Worm (Caenorhabditis elegans): ENCODE data around the gene F40G9.6.

The F40G9.6 gene

DNA sequence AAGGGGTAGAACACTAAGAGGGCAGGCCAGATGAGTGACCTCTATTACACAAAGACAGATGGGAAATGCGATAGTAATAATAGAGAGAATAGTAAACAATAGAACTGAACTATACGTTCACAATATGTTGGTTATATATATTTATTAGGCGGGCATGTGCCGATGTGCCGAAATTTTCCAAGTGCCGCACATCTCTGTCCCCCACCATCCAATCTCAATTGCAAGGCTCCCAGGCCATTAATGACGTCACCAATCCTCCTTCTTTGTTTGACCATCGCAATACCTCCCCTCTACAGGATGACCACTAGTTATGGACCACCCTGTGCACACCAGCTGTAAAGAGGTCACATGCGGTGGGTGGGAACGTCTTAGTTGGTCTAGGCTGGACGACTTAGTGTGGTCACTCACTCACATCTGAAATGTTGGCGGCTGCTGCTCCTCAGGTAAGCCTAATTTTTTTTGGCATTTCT is at the start of gene F40G9.6:
Gene F40G9.6 (plus strand): TSS at position 420 of the 470 bp plus-strand sequence.
- TF ChIP-seq unc-62 (GFP tag; optimal IDR thresholded peaks at IDR 0.05), result no peak

DNA sequence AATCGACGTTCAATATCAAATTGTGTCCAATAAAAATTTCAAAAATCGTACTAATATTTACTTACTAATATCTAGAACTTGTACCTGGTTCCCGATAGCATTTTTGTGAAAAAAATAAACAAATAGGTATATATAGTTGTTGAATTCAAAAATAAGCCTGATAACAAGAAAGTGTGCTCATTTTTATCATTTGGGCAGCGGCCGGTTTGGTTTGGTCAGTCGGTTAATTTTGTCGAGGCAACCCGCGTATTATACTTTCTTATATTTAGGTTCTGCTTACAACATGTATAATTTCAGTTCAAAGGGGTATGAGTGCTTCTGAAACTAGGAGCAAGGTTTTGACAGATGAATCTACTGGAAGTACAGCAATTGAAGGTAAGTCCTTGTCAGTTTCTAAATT is 48.7 kb upstream of the F40G9.6 start, which contains the start of the genes nhr-280 and C29F9.2:
Gene nhr-280 (minus strand): TSS at position 101 of the 400 bp plus-strand sequence.
Gene C29F9.2 (plus strand): TSS at position 298 of the 400 bp plus-strand sequence.
- TF ChIP-seq unc-62 (GFP tag; optimal IDR thresholded peaks at IDR 0.05), result no peak

DNA sequence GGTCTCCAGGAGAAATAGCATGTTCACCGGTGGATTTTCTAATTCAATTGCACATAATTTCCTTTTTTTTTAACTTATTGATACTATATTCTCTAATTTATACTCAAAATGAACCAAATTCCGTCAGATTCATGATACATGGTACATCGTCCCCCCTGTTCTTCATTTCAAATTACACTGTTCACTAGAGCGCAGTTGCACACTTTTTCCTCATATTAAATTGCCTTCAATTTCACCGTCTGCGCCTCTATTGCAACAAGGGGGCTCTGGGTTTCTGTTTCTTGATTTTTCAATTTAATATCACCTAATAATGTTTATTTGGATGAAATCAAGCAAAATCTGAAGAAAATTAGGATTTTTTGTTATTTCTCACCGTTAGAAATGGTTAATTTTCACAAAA is 47.7 kb upstream of the F40G9.6 start:
- no peak for TF ChIP-seq unc-62 (GFP tag; optimal IDR thresholded peaks at IDR 0.05)

DNA sequence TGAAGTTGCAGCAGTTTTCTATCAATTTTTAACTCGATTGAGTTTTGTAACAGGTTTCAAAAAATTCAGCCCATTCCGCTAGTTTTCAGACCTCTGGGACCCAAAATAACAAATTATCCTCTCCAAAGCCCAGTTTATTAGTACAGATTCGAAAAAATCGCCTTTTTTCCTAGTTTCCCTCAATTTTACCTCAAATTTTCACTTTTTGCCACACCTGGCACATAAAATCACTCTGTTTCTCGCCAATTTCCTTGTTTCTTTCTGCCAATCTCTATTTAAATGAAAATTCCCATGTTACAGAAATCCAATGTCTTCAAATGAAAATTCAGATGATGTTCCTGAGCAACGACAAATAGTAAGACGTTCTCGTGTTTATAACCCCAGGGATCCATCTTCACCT is 47.2 kb upstream of the F40G9.6 start, which contains the start of gene pals-22:
Gene pals-22 (plus strand): TSS at position 301 of the 400 bp plus-strand sequence.
- TF ChIP-seq unc-62 (GFP tag; optimal IDR thresholded peaks at IDR 0.05), result no peak

DNA sequence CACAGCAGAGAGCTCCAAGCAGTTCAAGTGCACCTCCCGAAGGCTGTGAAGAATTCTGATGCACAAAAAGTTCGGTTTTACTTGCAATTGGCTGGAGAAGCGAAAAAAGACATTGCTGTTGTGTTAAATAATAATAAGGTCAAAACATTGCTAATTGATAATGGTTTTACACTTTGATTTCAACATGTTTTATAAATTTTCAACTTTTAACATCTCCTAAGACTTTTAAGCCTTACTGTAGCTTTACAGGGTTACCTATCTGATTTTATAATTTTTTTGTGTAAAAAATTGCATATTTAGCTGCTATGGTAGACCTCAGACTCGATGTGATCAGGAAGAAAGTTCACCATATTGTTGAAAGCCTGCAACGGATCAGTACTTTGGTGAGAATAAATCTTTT is 45.1 kb upstream of the F40G9.6 start, which contains the start of gene pals-25:
Gene pals-25 (plus strand): TSS at position 301 of the 400 bp plus-strand sequence.
- TF ChIP-seq unc-62 (GFP tag; optimal IDR thresholded peaks at IDR 0.05), result no peak

DNA sequence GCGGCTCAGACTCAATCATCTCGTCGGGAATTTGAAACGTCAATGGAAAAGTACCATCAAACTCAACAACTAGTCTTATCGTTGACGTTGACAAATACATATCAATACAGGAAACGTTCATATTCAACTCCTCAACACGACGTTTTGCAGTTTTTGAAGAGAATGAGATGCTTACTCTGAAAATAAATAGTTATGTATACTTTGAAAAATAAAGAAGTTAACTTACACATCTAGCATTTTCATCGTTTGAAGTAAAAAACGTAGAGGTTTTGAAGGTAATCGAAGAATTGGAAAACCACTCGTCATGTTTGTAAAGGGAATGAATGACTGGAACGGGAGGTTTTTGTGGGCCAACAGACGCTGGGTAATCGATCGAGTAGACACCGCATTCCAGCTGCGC is 38.4 kb upstream of the F40G9.6 start, which contains the start of gene fbxb-81:
Gene fbxb-81 (minus strand): TSS at position 314 of the 400 bp plus-strand sequence.
- no peak for TF ChIP-seq unc-62 (GFP tag; optimal IDR thresholded peaks at IDR 0.05)

DNA sequence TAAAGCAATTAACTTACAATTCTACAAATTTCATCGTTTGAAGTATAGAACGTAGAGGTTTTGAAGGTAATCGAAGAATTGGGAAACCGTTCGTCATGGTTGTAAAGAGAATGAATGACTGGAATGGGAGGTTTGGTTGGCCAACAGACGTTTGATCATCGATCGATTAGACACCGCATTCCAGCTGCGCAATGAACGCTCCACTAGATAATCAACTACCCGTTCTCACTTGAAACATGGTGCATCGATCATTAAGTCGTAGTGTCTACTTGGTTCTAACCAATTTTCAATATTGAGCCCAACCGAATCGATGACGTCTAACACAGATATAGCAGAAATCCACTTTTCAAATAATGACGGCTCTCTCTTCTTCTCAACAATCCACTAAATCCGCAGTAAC is 36.2 kb upstream of the F40G9.6 start, which contains the start of gene fbxb-82:
Gene fbxb-82 (minus strand): TSS at position 101 of the 400 bp plus-strand sequence.
- TF ChIP-seq unc-62 (GFP tag; optimal IDR thresholded peaks at IDR 0.05), result no peak

DNA sequence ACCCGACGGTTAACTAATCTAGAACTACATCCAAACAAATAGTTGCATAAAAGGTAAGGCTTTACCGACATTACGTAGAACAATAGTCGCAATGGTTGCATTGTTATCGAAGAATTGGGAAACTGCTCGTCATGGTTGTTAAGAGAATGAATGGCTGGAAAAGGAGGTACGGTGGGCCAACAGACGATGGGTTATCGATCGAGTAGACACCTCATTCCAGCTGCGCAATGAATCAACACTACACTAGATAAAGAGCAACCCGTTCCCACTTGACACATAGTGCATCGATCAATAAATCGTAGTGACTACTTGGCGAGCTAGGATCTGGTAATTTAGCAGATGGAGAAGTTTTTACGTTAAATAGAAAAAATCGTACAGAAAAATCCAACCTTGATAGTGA is 34.3 kb upstream of the F40G9.6 start, which contains the start of the genes T17A3.12 and fbxb-83:
Gene T17A3.12 (minus strand): TSS at position 101 of the 400 bp plus-strand sequence.
Gene fbxb-83 (minus strand): TSS at position 134 of the 400 bp plus-strand sequence.
- no peak for TF ChIP-seq unc-62 (GFP tag; optimal IDR thresholded peaks at IDR 0.05)

DNA sequence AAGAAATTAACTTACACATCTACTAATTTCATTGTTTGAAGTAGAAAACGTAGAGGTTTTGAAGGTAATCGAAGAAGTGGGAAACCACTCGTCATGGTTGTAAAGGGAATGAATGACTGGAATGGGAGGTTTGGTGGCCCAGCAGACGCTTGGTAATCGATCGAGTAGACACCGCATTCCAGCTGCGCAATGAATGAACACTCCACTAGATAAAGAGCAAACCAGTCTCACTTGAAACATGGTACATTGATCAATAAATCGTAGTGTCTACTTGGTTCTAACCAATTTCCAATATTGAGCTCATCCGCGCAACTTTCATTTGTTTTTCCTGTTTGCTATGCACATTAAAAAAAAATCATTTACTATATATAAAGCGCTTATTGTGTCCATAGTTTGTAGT is 33.0 kb upstream of the F40G9.6 start, which contains the start of gene fbxb-84:
Gene fbxb-84 (minus strand): TSS at position 101 of the 400 bp plus-strand sequence.
- no peak for TF ChIP-seq unc-62 (GFP tag; optimal IDR thresholded peaks at IDR 0.05)

DNA sequence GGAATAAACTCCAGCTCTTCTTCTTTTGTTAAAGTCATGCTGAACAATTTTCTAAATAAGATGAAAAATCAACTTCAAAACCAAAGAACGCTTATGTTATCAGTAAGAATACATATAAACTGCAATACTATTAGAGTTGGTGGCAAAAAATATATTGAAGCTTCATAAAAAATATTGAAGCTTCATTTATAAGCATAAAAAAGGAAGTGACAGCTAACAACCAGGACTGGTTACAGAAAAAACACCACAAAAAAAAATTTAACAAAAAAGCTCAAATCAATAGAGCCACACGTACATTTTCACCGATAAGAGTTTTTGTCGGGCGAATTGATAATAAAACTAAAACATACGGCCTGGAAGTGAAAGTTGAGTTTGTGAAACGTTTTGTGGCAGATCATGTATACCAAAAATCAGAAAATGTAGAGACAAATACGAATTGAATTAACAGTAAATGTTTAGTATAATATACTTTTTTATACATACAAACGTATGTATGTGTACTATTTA is 31.7 kb upstream of the F40G9.6 start, which contains the start of gene sqst-5:
Gene sqst-5 (minus strand): TSS at position 51 of the 507 bp plus-strand sequence.
- no peak for TF ChIP-seq unc-62 (GFP tag; optimal IDR thresholded peaks at IDR 0.05)

DNA sequence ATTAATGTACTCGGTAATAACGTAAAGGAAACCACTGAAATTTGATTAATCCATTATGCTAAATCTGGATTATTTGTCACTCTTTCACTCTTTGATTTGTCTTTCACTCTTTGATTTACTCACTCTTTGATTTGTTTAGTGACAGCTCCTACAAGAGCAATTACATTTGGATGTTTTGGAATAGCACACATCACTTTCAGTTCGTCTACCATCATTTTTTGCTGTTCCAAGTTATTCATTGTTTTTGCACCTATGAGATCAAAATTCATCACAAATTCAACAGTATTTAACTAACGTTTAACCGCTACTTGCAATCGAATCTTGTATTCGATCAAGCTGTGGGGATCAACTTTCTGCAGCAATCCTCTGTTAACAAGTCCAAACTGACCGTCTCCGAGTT is 30.2 kb upstream of the F40G9.6 start:
- TF ChIP-seq unc-62 (GFP tag; optimal IDR thresholded peaks at IDR 0.05), result no peak

DNA sequence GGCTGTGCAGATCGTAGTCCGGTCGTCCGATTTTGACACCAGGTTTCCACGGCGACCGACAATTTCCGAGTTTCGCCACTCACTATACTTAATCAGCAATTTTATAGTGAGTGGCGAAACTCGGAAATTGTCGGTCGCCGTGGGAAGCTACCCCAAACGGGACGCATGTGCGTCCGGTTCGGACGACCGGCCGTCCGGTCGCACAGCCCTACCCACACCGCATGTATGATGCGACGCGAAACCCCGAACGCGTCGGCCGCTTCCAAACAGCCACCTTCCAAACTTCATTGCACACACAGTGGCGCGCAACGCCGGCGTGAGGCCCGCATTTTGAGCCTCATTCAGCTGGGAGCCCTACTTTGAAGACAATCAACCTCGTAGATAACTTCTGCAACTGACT is 28.3 kb upstream of the F40G9.6 start:
- no peak for TF ChIP-seq unc-62 (GFP tag; optimal IDR thresholded peaks at IDR 0.05)

DNA sequence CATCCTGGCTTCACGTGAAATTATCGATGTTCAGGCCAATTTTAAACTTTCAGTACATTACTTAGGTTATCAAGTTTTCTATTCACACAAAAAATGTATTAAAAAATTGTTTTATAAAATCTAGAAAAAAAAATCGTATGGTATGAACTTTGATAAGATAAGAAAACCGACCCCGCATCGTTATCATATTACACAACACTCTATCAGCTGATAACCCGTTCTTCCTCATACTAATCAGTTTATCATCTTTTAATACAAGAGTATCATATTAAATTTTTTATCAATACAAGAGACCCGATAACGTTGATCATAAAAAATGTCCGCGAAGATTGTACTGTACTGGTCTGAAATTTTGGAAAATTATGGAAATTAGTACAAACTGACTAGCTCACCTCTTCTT is 25.2 kb upstream of the F40G9.6 start:
- TF ChIP-seq unc-62 (GFP tag; optimal IDR thresholded peaks at IDR 0.05), result no peak

DNA sequence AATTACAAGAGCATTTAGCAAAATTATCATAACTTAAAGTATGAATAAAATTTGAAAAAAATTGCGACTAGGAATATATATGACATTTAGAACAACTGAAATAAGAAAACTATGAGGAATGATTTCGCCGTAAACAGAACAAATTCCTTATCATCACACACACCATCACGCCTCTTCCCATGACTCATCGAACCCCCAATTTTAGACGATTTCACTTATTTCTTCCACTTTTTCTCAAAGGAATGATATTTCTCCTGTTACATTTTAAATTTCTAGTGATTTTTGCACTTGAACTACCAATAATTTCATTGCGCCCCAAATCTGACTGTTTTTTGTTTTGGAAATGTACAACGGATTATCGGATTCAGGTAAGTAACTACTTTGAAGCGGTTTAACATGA is 22.7 kb upstream of the F40G9.6 start, which contains the start of the genes zig-13 and ver-1:
Gene zig-13 (minus strand): TSS at position 101 of the 400 bp plus-strand sequence.
Gene ver-1 (plus strand): TSS at position 180 of the 400 bp plus-strand sequence.
- no peak for TF ChIP-seq unc-62 (GFP tag; optimal IDR thresholded peaks at IDR 0.05)

DNA sequence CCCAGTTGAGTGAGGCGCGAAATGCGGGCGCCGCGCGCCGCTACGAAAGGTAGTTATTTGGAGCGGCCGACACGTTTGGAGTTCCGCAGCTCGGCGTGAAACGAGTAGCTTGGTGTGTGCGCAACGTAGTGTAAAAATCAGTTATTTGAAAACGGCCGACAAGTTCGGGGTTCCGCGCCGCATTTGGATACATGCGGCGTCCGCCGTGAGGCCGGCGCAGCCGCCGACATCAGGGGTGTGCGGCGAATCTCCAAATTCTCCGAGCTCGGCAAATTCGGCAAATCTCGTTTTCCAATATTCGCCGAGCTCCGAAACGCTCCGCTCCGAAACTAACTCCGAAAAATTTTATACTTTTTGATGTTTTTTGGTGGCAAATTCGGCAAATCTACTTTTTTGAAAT is 21.4 kb upstream of the F40G9.6 start:
- TF ChIP-seq unc-62 (GFP tag; optimal IDR thresholded peaks at IDR 0.05), result no peak

DNA sequence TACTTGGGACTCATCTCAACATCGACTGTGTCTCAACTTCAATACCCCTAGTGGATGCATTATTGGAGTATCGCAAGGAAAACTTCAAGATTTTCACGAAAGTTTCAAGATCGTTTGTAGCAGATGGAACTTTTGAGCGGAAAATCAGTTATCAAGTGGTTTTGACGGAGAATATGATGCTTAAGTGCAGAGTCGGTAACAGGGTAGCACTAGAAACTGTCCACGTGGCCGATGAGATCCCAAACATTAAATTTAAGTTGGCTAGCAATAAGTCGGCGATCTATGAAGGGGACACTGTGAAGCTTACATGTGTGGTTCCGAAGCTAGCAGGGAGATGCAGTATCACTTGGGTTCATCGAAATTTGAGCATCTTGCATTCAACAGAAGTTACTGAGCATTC is 20.2 kb upstream of the F40G9.6 start:
- no peak for TF ChIP-seq unc-62 (GFP tag; optimal IDR thresholded peaks at IDR 0.05)

DNA sequence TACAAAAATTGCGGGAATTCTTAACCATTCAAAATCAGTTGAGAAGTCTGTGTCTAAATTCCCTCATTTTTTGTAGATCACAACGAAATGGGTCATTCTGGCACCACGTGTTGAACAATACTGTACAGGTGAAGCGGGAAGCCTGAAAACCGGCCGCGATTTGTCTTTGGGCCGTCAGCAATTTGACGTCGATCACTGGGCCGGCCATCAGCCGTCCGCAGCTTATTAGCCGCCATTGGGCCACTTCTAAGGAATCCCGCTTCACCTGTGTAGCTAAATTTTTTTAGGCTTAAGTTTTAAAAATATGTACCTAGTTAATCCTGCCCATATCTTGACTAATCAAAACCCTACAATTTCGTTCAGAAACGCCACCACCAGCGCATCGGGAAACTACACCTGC is 19.7 kb upstream of the F40G9.6 start:
- TF ChIP-seq unc-62 (GFP tag; optimal IDR thresholded peaks at IDR 0.05), result no peak

Data from whole organism, dauer.